Fruit fly (Drosophila melanogaster) whole organism, embryonic: ENCODE results near the gene Lmx1a.

Experiments used
- Bteb2 ChIP-seq: fragments of 200-800 bp; sonication (Bioruptor generic); optimal IDR thresholded peaks from 2 replicates; lab custom pipeline; 2016; ENCODE audit warnings: missing biosample characterization, missing genetic modification characterization
- CG10209 ChIP-seq: fragments of 200-800 bp; sonication (Bioruptor generic); optimal IDR thresholded peaks from 3 replicates; lab custom pipeline; 2017; ENCODE audit warnings: missing biosample characterization, mild to moderate bottlenecking, missing genetic modification characterization, missing genetic modification reagents
- CG12236 ChIP-seq: fragments of 200-800 bp; sonication (Bioruptor generic); optimal IDR thresholded peaks from 2 replicates; lab custom pipeline; 2016; ENCODE audit warnings: missing biosample characterization, missing genetic modification characterization
- CG12659 ChIP-seq: fragments of 200-800 bp; sonication (Bioruptor generic); optimal IDR thresholded peaks from 3 replicates; lab custom pipeline; 2017; ENCODE audit warnings: mild to moderate bottlenecking, missing biosample characterization, missing genetic modification reagents, missing genetic modification characterization
- CG13123 ChIP-seq: fragments of 200-800 bp; sonication (Bioruptor generic); optimal IDR thresholded peaks from 2 replicates; lab custom pipeline; 2016; ENCODE audit warnings: missing biosample characterization, missing genetic modification characterization
- CG15011 ChIP-seq: fragments of 200-800 bp; sonication (Bioruptor generic); optimal IDR thresholded peaks from 3 replicates; lab custom pipeline; 2018; ENCODE audit warnings: missing biosample characterization, mild to moderate bottlenecking, missing genetic modification characterization
- CG16813 ChIP-seq: fragments of 200-800 bp; sonication (Bioruptor generic); IDR thresholded peaks from 3 replicates; pipeline ENCODE4 v1.3.6; 2022; ENCODE audit warnings: missing biosample characterization, missing genetic modification characterization; ENCODE audit not compliant: partially characterized antibody
- CG17612 ChIP-seq: fragments of 200-800 bp; sonication (Bioruptor generic); IDR thresholded peaks from 2 replicates; pipeline ENCODE4 v1.3.6; 2022; ENCODE audit warnings: missing biosample characterization, missing genetic modification characterization
- CG17912 ChIP-seq: fragments of 200-800 bp; sonication (Bioruptor generic); optimal IDR thresholded peaks from 2 replicates; lab custom pipeline; 2018; ENCODE audit warnings: missing biosample characterization, mild to moderate bottlenecking, missing genetic modification characterization
- CG2120 ChIP-seq: fragments of 200-800 bp; sonication (Bioruptor generic); optimal IDR thresholded peaks from 3 replicates; lab custom pipeline; 2016; ENCODE audit warnings: missing biosample characterization, missing genetic modification characterization
- CG3281 ChIP-seq: fragments of 200-800 bp; sonication (Bioruptor generic); optimal IDR thresholded peaks from 3 replicates; lab custom pipeline; 2017; ENCODE audit warnings: missing biosample characterization, mild to moderate bottlenecking, missing genetic modification characterization
- CG43689 ChIP-seq: fragments of 200-800 bp; sonication (Bioruptor generic); IDR thresholded peaks from 2 replicates; pipeline ENCODE4 v1.3.6; 2022; ENCODE audit warnings: missing biosample characterization, missing genetic modification characterization
- CG4820 ChIP-seq: fragments of 200-800 bp; sonication (Bioruptor generic); optimal IDR thresholded peaks from 3 replicates; lab custom pipeline; 2016; ENCODE audit warnings: missing biosample characterization, missing genetic modification characterization
- CG6765 ChIP-seq: fragments of 200-800 bp; sonication (Bioruptor generic); optimal IDR thresholded peaks from 3 replicates; lab custom pipeline; 2017; ENCODE audit warnings: missing biosample characterization, mild to moderate bottlenecking, missing genetic modification characterization
- CG6813 ChIP-seq: fragments of 200-800 bp; sonication (Bioruptor generic); optimal IDR thresholded peaks from 2 replicates; lab custom pipeline; 2017; ENCODE audit warnings: missing biosample characterization, missing genetic modification characterization, mild to moderate bottlenecking, moderate library complexity, missing genetic modification reagents
- CG8765 ChIP-seq: fragments of 200-800 bp; sonication (Bioruptor generic); IDR thresholded peaks from 2 replicates; pipeline ENCODE4 v1.3.6; 2022; ENCODE audit warnings: missing biosample characterization, missing genetic modification characterization
- CG8924 ChIP-seq: fragments of 200-800 bp; optimal IDR thresholded peaks from 3 replicates; lab custom pipeline; 2019; ENCODE audit warnings: missing biosample characterization, mild to moderate bottlenecking, missing genetic modification characterization, moderate library complexity
- CG9797 ChIP-seq: fragments of 200-800 bp; sonication (Bioruptor generic); optimal IDR thresholded peaks from 3 replicates; lab custom pipeline; 2018; ENCODE audit warnings: missing biosample characterization, mild to moderate bottlenecking, missing genetic modification characterization
- CG9817 ChIP-seq: fragments of 200-800 bp; sonication (Bioruptor generic); optimal IDR thresholded peaks from 2 replicates; lab custom pipeline; 2018; ENCODE audit warnings: missing biosample characterization, mild to moderate bottlenecking, missing genetic modification characterization, moderate library complexity
- CG9932 ChIP-seq: fragments of 200-800 bp; sonication (Bioruptor generic); IDR thresholded peaks from 2 replicates; pipeline ENCODE4 v1.3.6; 2022; ENCODE audit warnings: missing biosample characterization, missing genetic modification characterization
- CrebB ChIP-seq: fragments of 200-800 bp; sonication (Bioruptor generic); optimal IDR thresholded peaks from 3 replicates; lab custom pipeline; 2018; ENCODE audit warnings: missing biosample characterization, mild to moderate bottlenecking, missing genetic modification characterization
- Dbx ChIP-seq: fragments of 200-800 bp; sonication (Bioruptor generic); IDR thresholded peaks from 3 replicates; pipeline ENCODE4 v1.3.6; 2022; ENCODE audit warnings: missing biosample characterization, missing genetic modification characterization
- Doc2 ChIP-seq: fragments of 200-800 bp; sonication (Bioruptor generic); IDR thresholded peaks from 2 replicates; pipeline ENCODE4 v1.3.6; 2022; ENCODE audit warnings: missing biosample characterization, missing genetic modification characterization
- Hr51 ChIP-seq, 2 experiments: fragments of 200-800 bp; sonication (Bioruptor generic); optimal IDR thresholded peaks; 2 replicates in 1 of 2; 3 replicates in 1 of 2; lab custom pipeline; 2016 to 2018; ENCODE audit warnings: missing biosample characterization in 2 of 2, missing genetic modification characterization in 2 of 2, mild to moderate bottlenecking in 1 of 2, moderate library complexity in 1 of 2
- Meics ChIP-seq: fragments of 200-800 bp; sonication (Bioruptor generic); optimal IDR thresholded peaks from 2 replicates; lab custom pipeline; 2017; ENCODE audit warnings: missing biosample characterization, mild to moderate bottlenecking, missing genetic modification characterization
- PHDP ChIP-seq: fragments of 200-800 bp; sonication (Bioruptor generic); optimal IDR thresholded peaks from 3 replicates; lab custom pipeline; 2018; ENCODE audit warnings: missing biosample characterization, mild to moderate bottlenecking, missing genetic modification characterization, moderate library complexity
- Side ChIP-seq: fragments of 200-800 bp; sonication (Bioruptor generic); optimal IDR thresholded peaks from 2 replicates; lab custom pipeline; 2016; ENCODE audit warnings: missing biosample characterization, missing genetic modification characterization
- Vsx1 ChIP-seq: fragments of 200-800 bp; sonication (Bioruptor generic); optimal IDR thresholded peaks from 2 replicates; lab custom pipeline; 2017; ENCODE audit warnings: missing biosample characterization, mild to moderate bottlenecking, missing genetic modification characterization, missing genetic modification reagents
- Xbp1 ChIP-seq: fragments of 200-800 bp; sonication (Bioruptor generic); optimal IDR thresholded peaks from 3 replicates; lab custom pipeline; 2016; ENCODE audit warnings: missing biosample characterization, mild to moderate bottlenecking, missing genetic modification characterization
- ac ChIP-seq: fragments of 200-800 bp; sonication (Bioruptor generic); optimal IDR thresholded peaks from 3 replicates; lab custom pipeline; 2017; ENCODE audit warnings: missing biosample characterization, mild to moderate bottlenecking, missing genetic modification characterization
- ato ChIP-seq: fragments of 200-800 bp; sonication (Bioruptor generic); IDR thresholded peaks from 2 replicates; pipeline ENCODE4 v1.3.6; 2022; ENCODE audit warnings: missing biosample characterization, missing genetic modification characterization; ENCODE audit not compliant: partially characterized antibody
- bbx ChIP-seq: fragments of 200-800 bp; sonication (Bioruptor generic); IDR thresholded peaks from 2 replicates; pipeline ENCODE4 v1.3.6; 2022; ENCODE audit warnings: missing biosample characterization, missing genetic modification characterization; ENCODE audit not compliant: partially characterized antibody
- bcd ChIP-seq: fragments of 200-800 bp; sonication (Bioruptor generic); optimal IDR thresholded peaks from 2 replicates; lab custom pipeline; 2017; ENCODE audit warnings: missing biosample characterization, mild to moderate bottlenecking, missing genetic modification characterization
- btn ChIP-seq: fragments of 200-800 bp; sonication (Bioruptor generic); optimal IDR thresholded peaks from 2 replicates; lab custom pipeline; 2016; ENCODE audit warnings: missing biosample characterization, missing genetic modification characterization
- crc ChIP-seq: fragments of 200-800 bp; sonication (Bioruptor generic); optimal IDR thresholded peaks from 2 replicates; lab custom pipeline; 2016; ENCODE audit warnings: missing biosample characterization, missing genetic modification characterization
- eyg ChIP-seq: fragments of 200-800 bp; sonication (Bioruptor generic); optimal IDR thresholded peaks from 3 replicates; lab custom pipeline; 2016; ENCODE audit warnings: missing biosample characterization, missing genetic modification characterization
- fd64A ChIP-seq: fragments of 200-800 bp; sonication (Bioruptor generic); optimal IDR thresholded peaks from 3 replicates; lab custom pipeline; 2018; ENCODE audit warnings: missing biosample characterization, mild to moderate bottlenecking, missing genetic modification characterization
- fd96Cb ChIP-seq: fragments of 200-800 bp; sonication (Bioruptor generic); optimal IDR thresholded peaks from 2 replicates; lab custom pipeline; 2018; ENCODE audit warnings: missing biosample characterization, mild to moderate bottlenecking, missing genetic modification characterization, moderate library complexity
- lab ChIP-seq: fragments of 200-800 bp; sonication (Bioruptor generic); optimal IDR thresholded peaks from 3 replicates; lab custom pipeline; 2017; ENCODE audit warnings: missing biosample characterization, missing genetic modification characterization, mild to moderate bottlenecking, moderate library complexity, missing genetic modification reagents
- luna ChIP-seq: fragments of 200-800 bp; sonication (Bioruptor generic); optimal IDR thresholded peaks from 2 replicates; lab custom pipeline; 2016; ENCODE audit warnings: missing biosample characterization, missing genetic modification characterization
- mam ChIP-seq: fragments of 200-800 bp; sonication (Bioruptor generic); optimal IDR thresholded peaks from 3 replicates; lab custom pipeline; 2016; ENCODE audit warnings: missing biosample characterization, missing genetic modification characterization
- nerfin-2 ChIP-seq: fragments of 200-800 bp; sonication (Bioruptor generic); IDR thresholded peaks from 2 replicates; pipeline ENCODE4 v1.3.6; 2022; ENCODE audit warnings: missing biosample characterization, missing genetic modification characterization; ENCODE audit not compliant: partially characterized antibody
- org-1 ChIP-seq: fragments of 200-800 bp; sonication (Bioruptor generic); optimal IDR thresholded peaks from 2 replicates; lab custom pipeline; 2017; ENCODE audit warnings: missing biosample characterization, missing genetic modification characterization
- pum ChIP-seq: fragments of 200-800 bp; sonication (Bioruptor generic); optimal IDR thresholded peaks from 2 replicates; lab custom pipeline; 2016; ENCODE audit warnings: missing biosample characterization, missing genetic modification characterization
- sens ChIP-seq: fragments of 200-800 bp; sonication (Bioruptor generic); peaks from one replicate; lab custom pipeline; 2016; ENCODE audit warnings: missing biosample characterization, missing genetic modification characterization
- sug ChIP-seq: fragments of 200-800 bp; optimal IDR thresholded peaks from 2 replicates; lab custom pipeline; 2019; ENCODE audit warnings: missing biosample characterization, mild to moderate bottlenecking, missing genetic modification characterization, moderate library complexity
- tna ChIP-seq: fragments of 200-800 bp; sonication (Bioruptor generic); IDR thresholded peaks from 2 replicates; pipeline ENCODE4 v1.3.6; 2022; ENCODE audit warnings: missing biosample characterization, missing genetic modification characterization; ENCODE audit not compliant: partially characterized antibody
- tup ChIP-seq: fragments of 200-800 bp; sonication (Bioruptor generic); optimal IDR thresholded peaks from 2 replicates; lab custom pipeline; 2016; ENCODE audit warnings: missing biosample characterization, mild to moderate bottlenecking, missing genetic modification characterization, moderate library complexity
- zen ChIP-seq: fragments of 200-800 bp; sonication (Bioruptor generic); optimal IDR thresholded peaks from 3 replicates; lab custom pipeline; 2018; ENCODE audit warnings: missing biosample characterization, mild to moderate bottlenecking, missing genetic modification characterization, moderate library complexity
- zen2 ChIP-seq: fragments of 200-800 bp; sonication (Bioruptor generic); IDR thresholded peaks from 3 replicates; pipeline ENCODE4 v1.3.6; 2022; ENCODE audit warnings: missing biosample characterization, missing genetic modification characterization; ENCODE audit not compliant: partially characterized antibody

Lmx1a gene

dm6 chr3L:12350307-12350706 lies 21.3 kb downstream of the Lmx1a start (continued):
- TF ChIP-seq CG12236 (GFP tag; lab: Kevin White, UChicago), result no peak
- TF ChIP-seq CG16813 (GFP tag; lab: Robert Waterston, UW), result no peak
- TF ChIP-seq CG6813 (GFP tag; lab: Kevin White, UChicago), result peak; percentile 52
- TF ChIP-seq Vsx1 (GFP tag; lab: Kevin White, UChicago), result peak; percentile 2
- TF ChIP-seq CG9932 (GFP tag; lab: Robert Waterston, UW), result 0 out of 2 replicates have a peak, but pooled peaks have one; percentile 5
- TF ChIP-seq bcd (GFP tag; lab: Kevin White, UChicago), result peak; percentile 45
- TF ChIP-seq CG6765 (GFP tag; lab: Kevin White, UChicago), result peak; percentile 21
- no peak for TF ChIP-seq bbx (GFP tag; lab: Robert Waterston, UW)
- no peak for TF ChIP-seq nerfin-2 (GFP tag; lab: Robert Waterston, UW)
- peak; percentile 45 for TF ChIP-seq CG43689 (GFP tag; lab: Robert Waterston, UW)
- no peak for TF ChIP-seq ato (GFP tag; lab: Robert Waterston, UW)
- peak; percentile 52 for TF ChIP-seq CG10209 (GFP tag; lab: Kevin White, UChicago)
- TF ChIP-seq PHDP (tag; lab: Kevin White, UChicago), result peak; percentile 48
- TF ChIP-seq ac (GFP tag; lab: Kevin White, UChicago), result no peak
- TF ChIP-seq CG2120 (GFP tag; lab: Kevin White, UChicago), result peak; percentile 67
- no peak for TF ChIP-seq CG9797
- TF ChIP-seq CG8765 (GFP tag; lab: Robert Waterston, UW), result no peak
- peak; percentile 9 for TF ChIP-seq mam (GFP tag; lab: Kevin White, UChicago)
- TF ChIP-seq tna (GFP tag; lab: Robert Waterston, UW), result no peak
- peak; percentile 46 for TF ChIP-seq Meics (GFP tag; lab: Kevin White, UChicago)
- peak; percentile 4 for TF ChIP-seq Xbp1 (GFP tag; lab: Kevin White, UChicago)
- peak; percentile 57 for TF ChIP-seq CG3281
- TF ChIP-seq Bteb2 (GFP tag; lab: Kevin White, UChicago), result peak; percentile 54
- TF ChIP-seq btn (GFP tag; lab: Kevin White, UChicago), result no peak
- TF ChIP-seq org-1 (GFP tag; lab: Kevin White, UChicago), result peak; percentile 53
- no peak for TF ChIP-seq fd96Cb (tag; lab: Kevin White, UChicago)
- peak; percentile 42 for TF ChIP-seq Side (GFP tag; lab: Kevin White, UChicago)
- TF ChIP-seq Hr51 (GFP tag; optimal IDR thresholded peaks at IDR 0.05; lab: Kevin White, UChicago), result peak in 1 of 2 experiments; percentile 10
- TF ChIP-seq CG17912 (GFP tag; lab: Kevin White, UChicago), result no peak
- TF ChIP-seq tup (GFP tag; lab: Kevin White, UChicago), result peak; percentile 14
- no peak for TF ChIP-seq CG4820 (GFP tag; lab: Kevin White, UChicago)
- TF ChIP-seq Doc2 (GFP tag; lab: Robert Waterston, UW), result no peak
- TF ChIP-seq CG17612 (GFP tag; lab: Robert Waterston, UW), result no peak
- TF ChIP-seq pum (GFP tag; lab: Kevin White, UChicago), result no peak
- no peak for TF ChIP-seq sug (tag; lab: Kevin White, UChicago)
- 0 out of 3 replicates have a peak, but pooled peaks have one; percentile 30 for TF ChIP-seq Dbx (GFP tag; lab: Robert Waterston, UW)
- peak; percentile 12 for TF ChIP-seq CG15011 (GFP tag; lab: Kevin White, UChicago)
- no peak for TF ChIP-seq zen2 (GFP tag; lab: Robert Waterston, UW)
- peak; percentile 34 for TF ChIP-seq crc (GFP tag; lab: Kevin White, UChicago)
- TF ChIP-seq CG9817 (tag; lab: Kevin White, UChicago), result peak; percentile 27
- TF ChIP-seq sens, result peak; percentile 72
- TF ChIP-seq CG12659 (GFP tag; lab: Kevin White, UChicago), result peak; percentile 14
- no peak for TF ChIP-seq fd64A
- no peak for TF ChIP-seq CG8924
- TF ChIP-seq CrebB, result peak; percentile 26
- peak; percentile 76 for TF ChIP-seq lab (GFP tag; lab: Kevin White, UChicago)
- no peak for TF ChIP-seq luna (GFP tag; lab: Kevin White, UChicago)
- no peak for TF ChIP-seq CG13123 (GFP tag; lab: Kevin White, UChicago)
- no peak for TF ChIP-seq zen (tag; lab: Kevin White, UChicago)
- TF ChIP-seq eyg (GFP tag; lab: Kevin White, UChicago), result peak; percentile 27
